Fruit fly (Drosophila melanogaster) whole organism: Measurements from ENCODE around the gene CG5676.

Experiments
- CG8478 ChIP-seq: fragments of >200 bp; optimal IDR thresholded peaks from 2 replicates; lab custom pipeline; 2018; ENCODE audit warnings: inconsistent platforms
- psq ChIP-seq: fragments of >200 bp; optimal IDR thresholded peaks from 2 replicates; lab custom pipeline; 2017

DNA sequence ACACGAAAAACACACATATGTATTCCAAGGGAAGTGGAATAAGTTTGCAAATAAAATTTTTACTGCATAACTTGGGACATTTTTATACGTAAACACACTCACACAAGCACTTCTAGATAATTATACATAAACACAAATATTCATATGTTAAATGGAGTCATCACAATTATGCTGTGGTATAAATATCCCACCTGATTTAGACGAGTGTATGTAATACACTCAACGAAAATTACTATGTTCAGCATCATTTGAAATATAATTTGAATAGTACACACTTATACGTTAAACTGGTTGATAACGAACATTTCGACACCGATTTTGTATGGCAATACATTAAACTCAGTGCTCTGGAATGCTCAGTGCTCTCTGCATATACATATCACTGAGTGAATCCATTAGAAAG, 24.6 kb downstream of the CG5676 start:
- no peak for TF ChIP-seq psq (lab: Kevin White, UChicago)
- TF ChIP-seq CG8478, result no peak
